Worm (Caenorhabditis elegans) whole organism, L4 larva: ENCODE measurements around the gene F22D3.4.
A peak's percentile ranks its signal among the peaks of the same experiment; 100 is the strongest.

ENCODE experiments used
- ZK546.5 ChIP-seq, 2 experiments: sonication (generic microtip); optimal IDR thresholded peaks; 2 replicates each; lab custom pipeline; 2017; ENCODE audit warnings: missing biosample characterization in 2 of 2, missing genetic modification characterization in 2 of 2
- ama-1 ChIP-seq: fragments of 150-350 bp; optimal IDR thresholded peaks from 2 replicates; lab custom pipeline; 2014; ENCODE audit warnings: inconsistent platforms, mixed read lengths
- ceh-28 ChIP-seq: fragments of 150-350 bp; optimal IDR thresholded peaks from 2 replicates; lab custom pipeline; 2014; ENCODE audit warnings: missing biosample characterization, missing genetic modification reagents, missing genetic modification characterization
- ces-1 ChIP-seq: fragments of 150-350 bp; sonication (generic microtip); optimal IDR thresholded peaks from 4 replicates; lab custom pipeline; 2014; ENCODE audit warnings: missing biosample characterization, missing genetic modification reagents, missing genetic modification characterization
- ctbp-1 ChIP-seq: fragments of 200-800 bp; sonication (Bioruptor generic); IDR thresholded peaks from 2 replicates; pipeline ENCODE4 v1.3.6; 2022; ENCODE audit warnings: missing genetic modification reagents, missing genetic modification characterization, missing compliant biosample characterization
- hif-1 ChIP-seq, 2 experiments: sonication (generic microtip); optimal IDR thresholded peaks; 2 replicates each; lab custom pipeline; 2016 to 2017; ENCODE audit warnings: missing compliant biosample characterization in 2 of 2, missing genetic modification characterization in 2 of 2, missing genetic modification reagents in 2 of 2, missing genotype in 2 of 2, mild to moderate bottlenecking in 1 of 2
- lin-15B ChIP-seq: fragments of 150-350 bp; sonication (generic microtip); optimal IDR thresholded peaks from 3 replicates; lab custom pipeline; 2014; ENCODE audit warnings: missing biosample characterization, missing genetic modification characterization
- lin-39 ChIP-seq: fragments of 150-350 bp; optimal IDR thresholded peaks from 2 replicates; lab custom pipeline; 2014; ENCODE audit warnings: missing biosample characterization, missing genetic modification reagents, missing genetic modification characterization
- mxl-2 ChIP-seq: fragments of 200-800 bp; sonication (Bioruptor generic); conservative IDR thresholded peaks from 2 replicates; pipeline ENCODE4 v1.3.6; 2022; ENCODE audit warnings: missing genetic modification reagents, missing genetic modification characterization, missing compliant biosample characterization
- nhr-10 ChIP-seq: fragments of 150-350 bp; optimal IDR thresholded peaks from 2 replicates; lab custom pipeline; 2014; ENCODE audit warnings: missing biosample characterization, missing genetic modification characterization
- nhr-237 ChIP-seq: sonication (generic microtip); optimal IDR thresholded peaks from 2 replicates; lab custom pipeline; 2017; ENCODE audit warnings: missing biosample characterization, missing genetic modification characterization
- pha-4 ChIP-seq, 2 experiments: fragments of 150-350 bp in 1 of 2; fragments of 200-800 bp in 1 of 2; sonication (Bioruptor generic) in 1 of 2; IDR thresholded peaks in 1 of 2; optimal IDR thresholded peaks in 1 of 2; 2 replicates each; pipeline versions ENCODE4 v1.3.6 to Lab custom; 2014 to 2022; ENCODE audit warnings: missing genetic modification characterization in 2 of 2, missing genetic modification reagents in 2 of 2, missing biosample characterization in 1 of 2, missing compliant biosample characterization in 1 of 2
- snpc-4 ChIP-seq: fragments of 150-350 bp; optimal IDR thresholded peaks from 2 replicates; lab custom pipeline; 2014; ENCODE audit warnings: missing biosample characterization, missing genetic modification characterization
- zag-1 ChIP-seq: fragments of 150-350 bp; optimal IDR thresholded peaks from 2 replicates; lab custom pipeline; 2014; ENCODE audit warnings: missing biosample characterization, missing genetic modification characterization

DNA sequence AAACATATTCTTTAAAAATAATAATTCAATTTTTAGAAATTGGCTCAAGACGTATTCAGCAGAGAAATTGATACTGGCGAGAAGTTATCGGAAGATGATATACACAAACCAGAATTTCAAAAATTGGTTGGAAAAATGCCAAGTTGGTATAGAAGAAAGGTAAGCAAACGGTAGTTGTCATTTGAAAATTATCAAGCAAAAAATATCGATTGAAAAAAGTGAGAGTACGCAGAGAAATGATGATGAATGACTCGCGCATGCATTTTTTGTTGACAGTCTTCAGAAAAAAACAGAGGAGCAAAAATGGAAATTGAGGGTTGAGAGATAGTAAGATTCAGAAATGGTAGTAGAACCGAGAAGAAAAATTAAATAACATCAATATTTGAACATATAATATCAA lies 5.6 kb upstream of the F22D3.4 start:
- TF ChIP-seq zag-1 (no peak), lin-15B (no peak), ama-1 (lab: Kevin White, UChicago) (no peak), ceh-28 (peak; percentile 64), pha-4 (GFP tag; IDR thresholded peaks at IDR 0.05; lab: Robert Waterston, UW) (no peak), pha-4 (tag; optimal IDR thresholded peaks at IDR 0.05; lab: Kevin White, UChicago) (no peak), hif-1 (tag; optimal IDR thresholded peaks at IDR 0.05; lab: Kevin White, UChicago) (no peak), snpc-4 (no peak), mxl-2 (GFP tag; lab: Robert Waterston, UW) (no peak), lin-39 (tag; lab: Kevin White, UChicago) (no peak), nhr-10 (tag; lab: Kevin White, UChicago) (no peak), nhr-237 (no peak), ctbp-1 (no peak), ZK546.5 (tag; optimal IDR thresholded peaks at IDR 0.05; lab: Kevin White, UChicago) (no peak), ces-1 (GFP tag; lab: Kevin White, UChicago) (no peak)
